Fruit fly (Drosophila melanogaster): ENCODE data around the gene tal-2A.

- TF ChIP-seq psq (optimal IDR thresholded peaks at IDR 0.05) (no peak), Myc (optimal IDR thresholded peaks at IDR 0.05) (no peak), h (optimal IDR thresholded peaks at IDR 0.05) (no peak), insv (optimal IDR thresholded peaks at IDR 0.05) (no peak), Sin3A (optimal IDR thresholded peaks at IDR 0.05) (no peak), ttk (optimal IDR thresholded peaks at IDR 0.05) (no peak)
These were observed 36.4 kb downstream of the tal-2A start for dm6 chr3R:13849327-13849726.
